Worm (Caenorhabditis elegans): ENCODE measurements around the gene srg-64.

srg-64 gene

ce11 chrX:15766147-15766546, 25.7 kb upstream of the srg-64 start, which contains the start of gene bus-17:
bus-17 (minus strand) TSS chrX:15766354.
- TF ChIP-seq unc-62 (GFP tag; optimal IDR thresholded peaks at IDR 0.05) (no peak), zip-8 (tag; optimal IDR thresholded peaks at IDR 0.05) (no peak), lin-32 (GFP tag; optimal IDR thresholded peaks at IDR 0.05) (no peak), elt-1 (tag; optimal IDR thresholded peaks at IDR 0.05; ENCODE audit: borderline replicate concordance, insufficient read depth) (peak; percentile 73), bed-3 (GFP tag; optimal IDR thresholded peaks at IDR 0.05) (no peak), tbx-8 (GFP tag; optimal IDR thresholded peaks at IDR 0.05) (no peak)

ce11 chrX:15759222-15759621, 18.8 kb upstream of the srg-64 start:
- TF ChIP-seq bed-3 (GFP tag; optimal IDR thresholded peaks at IDR 0.05), result no peak
- TF ChIP-seq mep-1 (tag; optimal IDR thresholded peaks at IDR 0.05), result no peak
- no peak for TF ChIP-seq elt-1 (tag; optimal IDR thresholded peaks at IDR 0.05; ENCODE audit: borderline replicate concordance, insufficient read depth)
- TF ChIP-seq ceh-43 (GFP tag; optimal IDR thresholded peaks at IDR 0.05), result no peak
- no peak for TF ChIP-seq mab-5 (tag; optimal IDR thresholded peaks at IDR 0.05)
- no peak for TF ChIP-seq sptf-1 (tag; optimal IDR thresholded peaks at IDR 0.05)
- no peak for TF ChIP-seq unc-39 (tag; optimal IDR thresholded peaks at IDR 0.05)
- no peak for TF ChIP-seq nhr-76 (tag; optimal IDR thresholded peaks at IDR 0.05)
- TF ChIP-seq ham-2 (GFP tag; optimal IDR thresholded peaks at IDR 0.05), result no peak
- TF ChIP-seq ceh-83 (GFP tag; optimal IDR thresholded peaks at IDR 0.05), result no peak
- no peak for TF ChIP-seq cnd-1 (tag; optimal IDR thresholded peaks at IDR 0.05)
- TF ChIP-seq sem-2 (GFP tag; optimal IDR thresholded peaks at IDR 0.05), result no peak
- no peak for TF ChIP-seq nhr-12 (tag; optimal IDR thresholded peaks at IDR 0.05)
- no peak for TF ChIP-seq elt-3 (tag; optimal IDR thresholded peaks at IDR 0.05)
- TF ChIP-seq hlh-1 (tag; optimal IDR thresholded peaks at IDR 0.05), result no peak
- TF ChIP-seq flh-1 (GFP tag; optimal IDR thresholded peaks at IDR 0.05), result no peak
- no peak for TF ChIP-seq lin-13 (tag; optimal IDR thresholded peaks at IDR 0.05)
- no peak for TF ChIP-seq tbx-8 (GFP tag; optimal IDR thresholded peaks at IDR 0.05)

ce11 chrX:15757169-15757568, 16.7 kb upstream of the srg-64 start, which contains the start of gene wrt-4:
wrt-4 (minus strand) TSS chrX:15757269.
- TF ChIP-seq ceh-43 (GFP tag; optimal IDR thresholded peaks at IDR 0.05), result no peak
- TF ChIP-seq bed-3 (GFP tag; optimal IDR thresholded peaks at IDR 0.05), result no peak
- TF ChIP-seq ceh-39 (tag; optimal IDR thresholded peaks at IDR 0.05), result no peak
- TF ChIP-seq nhr-28 (tag; optimal IDR thresholded peaks at IDR 0.05), result no peak
- no peak for TF ChIP-seq lin-32 (GFP tag; optimal IDR thresholded peaks at IDR 0.05)
- no peak for TF ChIP-seq lin-13 (tag; optimal IDR thresholded peaks at IDR 0.05)
- TF ChIP-seq pha-4 (tag; optimal IDR thresholded peaks at IDR 0.05), result no peak
- TF ChIP-seq mls-2 (tag; optimal IDR thresholded peaks at IDR 0.05), result no peak
- no peak for TF ChIP-seq drap-1 (GFP tag; optimal IDR thresholded peaks at IDR 0.05)
- no peak for TF ChIP-seq sptf-1 (tag; optimal IDR thresholded peaks at IDR 0.05)
- no peak for TF ChIP-seq ceh-83 (GFP tag; optimal IDR thresholded peaks at IDR 0.05)
- no peak for TF ChIP-seq nhr-76 (tag; optimal IDR thresholded peaks at IDR 0.05)
- no peak for TF ChIP-seq ces-1 (GFP tag; optimal IDR thresholded peaks at IDR 0.05)
- TF ChIP-seq unc-39 (tag; optimal IDR thresholded peaks at IDR 0.05), result no peak
- TF ChIP-seq unc-62 (GFP tag; optimal IDR thresholded peaks at IDR 0.05), result no peak

- no peak for TF ChIP-seq ztf-11 (tag; optimal IDR thresholded peaks at IDR 0.05)
- TF ChIP-seq sem-2 (GFP tag; optimal IDR thresholded peaks at IDR 0.05), result no peak
- no peak for TF ChIP-seq cnd-1 (tag; optimal IDR thresholded peaks at IDR 0.05)
- TF ChIP-seq nhr-12 (tag; optimal IDR thresholded peaks at IDR 0.05), result no peak
- TF ChIP-seq tbx-8 (GFP tag; optimal IDR thresholded peaks at IDR 0.05), result no peak
Observed at ce11 chrX:15751245-15751644, 10.8 kb upstream of the srg-64 start.

DNA sequence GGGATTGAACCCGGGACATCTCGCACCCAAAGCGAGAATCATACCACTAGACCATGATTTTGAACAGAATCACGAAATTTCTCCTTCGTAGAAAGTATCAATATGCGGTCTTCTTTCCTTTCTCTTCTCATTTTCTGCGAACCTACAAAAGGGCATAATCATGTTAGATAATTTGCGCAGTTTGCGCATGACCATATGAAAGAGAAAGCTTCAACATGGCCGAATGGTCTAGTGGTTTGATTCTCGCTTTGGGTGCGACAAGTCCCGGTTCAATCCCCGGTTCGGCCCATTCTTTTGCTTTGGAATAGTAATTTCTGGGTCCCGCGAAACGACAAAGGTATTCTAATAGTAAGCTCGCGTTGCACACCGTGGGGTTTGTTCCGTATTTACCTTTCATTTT, 7.4 kb upstream of the srg-64 start:
- TF ChIP-seq drap-1 (GFP tag; optimal IDR thresholded peaks at IDR 0.05), result peak; percentile 18
- no peak for TF ChIP-seq lin-32 (GFP tag; optimal IDR thresholded peaks at IDR 0.05)

ce11 chrX:15746705-15747104, 6.3 kb upstream of the srg-64 start, which contains the start of gene srxa-9:
srxa-9 (plus strand) TSS chrX:15747005.
- TF ChIP-seq snpc-4 (tag; optimal IDR thresholded peaks at IDR 0.05) (no peak), ztf-11 (tag; optimal IDR thresholded peaks at IDR 0.05) (no peak), mls-2 (tag; optimal IDR thresholded peaks at IDR 0.05) (no peak), tbx-8 (GFP tag; optimal IDR thresholded peaks at IDR 0.05) (no peak), blmp-1 (tag; optimal IDR thresholded peaks at IDR 0.05) (no peak)

Measured in whole organism, mixed stage, embryonic.